Worm (Caenorhabditis elegans): ENCODE measurements around the gene elks-1.

The elks-1 gene

DNA sequence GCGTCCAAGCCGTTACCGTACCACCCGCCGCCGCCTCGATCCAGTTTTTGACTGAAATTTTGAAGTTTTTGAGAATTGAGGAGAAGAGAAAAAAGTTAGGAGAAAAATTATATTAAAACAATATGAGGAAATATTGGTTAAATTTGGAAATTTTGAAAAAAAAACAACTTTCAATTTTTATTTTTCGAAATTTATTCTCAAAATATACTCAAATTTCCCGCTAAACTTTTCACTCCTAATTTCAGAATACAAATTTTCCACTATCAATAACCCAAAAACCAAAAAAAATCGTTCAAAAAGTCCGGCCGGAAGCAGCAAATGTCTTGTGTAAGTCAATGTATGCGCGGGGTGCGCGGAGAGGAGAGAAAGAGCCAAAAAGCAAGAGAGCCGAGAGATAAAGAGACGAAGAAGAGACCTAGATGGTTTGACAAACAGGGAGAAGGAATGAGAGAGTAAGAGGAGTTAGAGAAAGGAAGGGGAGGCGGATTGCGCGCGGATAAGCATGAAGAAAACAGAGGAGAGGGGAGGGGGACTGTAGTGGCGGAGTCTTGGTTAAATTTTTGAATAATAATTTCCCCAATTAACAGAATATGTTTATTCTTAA, at the start of gene elks-1:
Gene elks-1, minus strand, starts transcription at position 51 of the 604 bp plus-strand sequence.
- TF ChIP-seq zip-5 (tag; optimal IDR thresholded peaks at IDR 0.05) = no peak
- TF ChIP-seq C08G9.2 (tag; optimal IDR thresholded peaks at IDR 0.05) = no peak
- TF ChIP-seq npax-4 (tag; optimal IDR thresholded peaks at IDR 0.05) = no peak
- no peak for TF ChIP-seq elt-2 (tag; optimal IDR thresholded peaks at IDR 0.05)
- peak; percentile 53 for TF ChIP-seq nfya-1 (tag; optimal IDR thresholded peaks at IDR 0.05)
- no peak for TF ChIP-seq ceh-19 (GFP tag; optimal IDR thresholded peaks at IDR 0.05)
- TF ChIP-seq fkh-6 (tag; optimal IDR thresholded peaks at IDR 0.05) = no peak
- TF ChIP-seq ceh-18 (tag; optimal IDR thresholded peaks at IDR 0.05) = no peak
- TF ChIP-seq rnt-1 (tag; optimal IDR thresholded peaks at IDR 0.05) = no peak
- no peak for TF ChIP-seq lim-6 (tag; optimal IDR thresholded peaks at IDR 0.05)
- TF ChIP-seq fkh-10 (GFP tag; optimal IDR thresholded peaks at IDR 0.05) = no peak
- no peak for TF ChIP-seq pros-1 (tag; optimal IDR thresholded peaks at IDR 0.05)
- no peak for TF ChIP-seq hlh-6 (tag; optimal IDR thresholded peaks at IDR 0.05)
- peak; percentile 17 for TF ChIP-seq tbx-2 (tag; optimal IDR thresholded peaks at IDR 0.05)
- peak; percentile 27 for TF ChIP-seq ceh-34 (tag; optimal IDR thresholded peaks at IDR 0.05)
- TF ChIP-seq ceh-48 (tag; optimal IDR thresholded peaks at IDR 0.05) = no peak
- no peak for TF ChIP-seq eyg-1 (tag; optimal IDR thresholded peaks at IDR 0.05)
- peak; percentile 28 for TF ChIP-seq ref-2 (tag; optimal IDR thresholded peaks at IDR 0.05)
- TF ChIP-seq ceh-31 (tag; optimal IDR thresholded peaks at IDR 0.05) = peak; percentile 11
- no peak for TF ChIP-seq nhr-11 (tag; optimal IDR thresholded peaks at IDR 0.05)
- TF ChIP-seq lin-11 (tag; optimal IDR thresholded peaks at IDR 0.05) = no peak
- no peak for TF ChIP-seq ceh-22 (tag; optimal IDR thresholded peaks at IDR 0.05)
- no peak for TF ChIP-seq fax-1 (tag; optimal IDR thresholded peaks at IDR 0.05)
- TF ChIP-seq ceh-14 (tag; optimal IDR thresholded peaks at IDR 0.05) = no peak
- no peak for TF ChIP-seq ceh-6 (GFP tag; optimal IDR thresholded peaks at IDR 0.05)

DNA sequence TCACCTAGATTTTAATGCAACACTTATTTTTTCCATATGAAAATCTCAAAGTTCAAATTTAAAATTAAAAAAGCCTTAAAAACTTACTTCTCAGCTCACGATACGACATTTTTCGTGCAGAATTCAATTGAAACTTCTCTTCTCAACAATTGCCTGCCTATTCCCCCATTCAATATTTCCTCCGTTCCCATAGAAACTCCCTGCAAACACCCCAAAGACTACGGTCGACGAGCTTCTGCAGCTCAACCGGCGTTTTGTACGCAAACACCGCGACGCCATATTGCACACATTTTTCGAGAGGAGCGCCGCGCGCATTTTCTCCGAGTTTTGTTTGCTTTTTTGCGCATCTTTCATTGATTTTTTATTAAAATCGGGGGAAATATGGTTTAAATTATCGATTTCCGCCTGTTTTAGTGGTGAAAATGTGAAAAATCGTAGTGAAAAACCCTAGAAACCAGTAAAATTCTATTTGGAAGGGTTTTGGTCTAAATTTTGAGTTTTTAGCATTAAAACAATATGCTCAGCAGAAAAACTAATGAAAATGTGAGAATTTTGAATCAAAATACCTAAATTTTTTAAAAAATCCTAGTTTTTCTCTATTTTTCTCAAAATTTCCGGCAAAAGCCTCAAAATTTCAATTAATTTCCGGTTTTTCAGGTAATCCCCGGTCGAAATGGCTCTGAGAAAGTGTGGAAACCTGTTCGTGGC, 49.3 kb upstream of the elks-1 start, which contains the start of the genes dyf-3 and pdhb-1:
Gene dyf-3, minus strand, starts transcription at position 217 of the 708 bp plus-strand sequence.
Gene pdhb-1, plus strand, starts transcription at position 658 of the 708 bp plus-strand sequence.
- TF ChIP-seq gmeb-2 (tag; optimal IDR thresholded peaks at IDR 0.05) (peak; percentile 6), ceh-45 (GFP tag; IDR thresholded peaks at IDR 0.05) (no peak), ceh-22 (tag; optimal IDR thresholded peaks at IDR 0.05) (no peak), unc-3 (GFP tag; conservative IDR thresholded peaks at IDR 0.05) (no peak), unc-3 (tag; optimal IDR thresholded peaks at IDR 0.05) (no peak), ceh-14 (tag; optimal IDR thresholded peaks at IDR 0.05) (no peak), fkh-6 (tag; optimal IDR thresholded peaks at IDR 0.05) (no peak), ttx-3 (tag; optimal IDR thresholded peaks at IDR 0.05) (no peak), unc-86 (tag; optimal IDR thresholded peaks at IDR 0.05) (no peak), ceh-24 (tag; optimal IDR thresholded peaks at IDR 0.05) (no peak), che-1 (tag; optimal IDR thresholded peaks at IDR 0.05) (no peak), dve-1 (tag; optimal IDR thresholded peaks at IDR 0.05) (no peak), unc-42 (tag; optimal IDR thresholded peaks at IDR 0.05) (peak; percentile 5), elt-2 (tag; optimal IDR thresholded peaks at IDR 0.05) (no peak), lim-6 (tag; optimal IDR thresholded peaks at IDR 0.05) (no peak), ceh-18 (tag; optimal IDR thresholded peaks at IDR 0.05) (no peak), K09A11.1 (tag; optimal IDR thresholded peaks at IDR 0.05; ENCODE audit: insufficient read depth) (no peak), sox-2 (GFP tag; IDR thresholded peaks at IDR 0.05) (no peak), hlh-6 (tag; optimal IDR thresholded peaks at IDR 0.05) (no peak), odd-2 (tag; optimal IDR thresholded peaks at IDR 0.05) (no peak), ceh-9 (tag; optimal IDR thresholded peaks at IDR 0.05) (no peak), pat-9 (tag; optimal IDR thresholded peaks at IDR 0.05) (no peak), C08G9.2 (tag; optimal IDR thresholded peaks at IDR 0.05) (no peak), C38D4.7 (GFP tag; optimal IDR thresholded peaks at IDR 0.05) (no peak), npax-4 (tag; optimal IDR thresholded peaks at IDR 0.05) (no peak), hlh-8 (tag; optimal IDR thresholded peaks at IDR 0.05) (no peak), dmd-4 (tag; optimal IDR thresholded peaks at IDR 0.05; ENCODE audit: borderline replicate concordance) (no peak), ama-1 (optimal IDR thresholded peaks at IDR 0.05) (no peak), ceh-30 (tag; optimal IDR thresholded peaks at IDR 0.05) (no peak), ceh-19 (GFP tag; optimal IDR thresholded peaks at IDR 0.05) (peak; percentile 5), ceh-2 (tag; optimal IDR thresholded peaks at IDR 0.05) (no peak), pha-4 (tag; optimal IDR thresholded peaks at IDR 0.05) (no peak), ceh-31 (tag; optimal IDR thresholded peaks at IDR 0.05) (peak; percentile 11), ceh-6 (GFP tag; optimal IDR thresholded peaks at IDR 0.05) (no peak), syd-9 (tag; optimal IDR thresholded peaks at IDR 0.05) (no peak), ceh-48 (tag; optimal IDR thresholded peaks at IDR 0.05) (peak; percentile 18), eyg-1 (tag; optimal IDR thresholded peaks at IDR 0.05) (no peak)

All from whole organism, late embryonic.